Worm (Caenorhabditis elegans) whole organism, L3 larva: ENCODE results near the gene anmt-2.

Source experiments
- R02D3.7 ChIP-seq: fragments of 150-350 bp; optimal IDR thresholded peaks from 2 replicates; lab custom pipeline; 2014; ENCODE audit warnings: missing biosample characterization, missing genetic modification characterization
- ZK546.5 ChIP-seq: sonication (generic microtip); optimal IDR thresholded peaks from 2 replicates; lab custom pipeline; 2017; ENCODE audit warnings: missing biosample characterization, missing genetic modification characterization
- aly-2 ChIP-seq: fragments of 150-350 bp; optimal IDR thresholded peaks from 2 replicates; lab custom pipeline; 2014; ENCODE audit warnings: missing biosample characterization, missing genetic modification characterization
- ama-1 ChIP-seq: fragments of 150-350 bp; optimal IDR thresholded peaks from 2 replicates; lab custom pipeline; 2018
- ceh-16 ChIP-seq: sonication (generic microtip); optimal IDR thresholded peaks from 2 replicates; lab custom pipeline; 2017; ENCODE audit warnings: missing biosample characterization, missing genetic modification characterization
- ceh-28 ChIP-seq: fragments of 150-350 bp; optimal IDR thresholded peaks from 2 replicates; lab custom pipeline; 2014; ENCODE audit warnings: missing biosample characterization, missing genetic modification reagents, missing genetic modification characterization
- ceh-82 ChIP-seq: fragments of 150-350 bp; optimal IDR thresholded peaks from 2 replicates; lab custom pipeline; 2014; ENCODE audit warnings: missing biosample characterization, missing genetic modification characterization
- ceh-9 ChIP-seq: sonication (generic microtip); optimal IDR thresholded peaks from 2 replicates; lab custom pipeline; 2018; ENCODE audit warnings: missing biosample characterization, missing genetic modification characterization
- daf-12 ChIP-seq: fragments of 150-350 bp; optimal IDR thresholded peaks from 2 replicates; lab custom pipeline; 2014; ENCODE audit warnings: missing biosample characterization, missing genetic modification reagents, missing genetic modification characterization
- egl-27 ChIP-seq: sonication (generic microtip); optimal IDR thresholded peaks from 4 replicates; lab custom pipeline; 2017; ENCODE audit warnings: missing biosample characterization, missing genetic modification reagents, missing genetic modification characterization
- egl-5 ChIP-seq: fragments of 150-350 bp; optimal IDR thresholded peaks from 2 replicates; lab custom pipeline; 2017; ENCODE audit warnings: missing biosample characterization, missing genetic modification reagents, missing genetic modification characterization, inconsistent platforms
- elt-1 ChIP-seq: fragments of 150-350 bp; optimal IDR thresholded peaks from 2 replicates; lab custom pipeline; 2014; ENCODE audit warnings: missing biosample characterization, missing genetic modification characterization
- elt-2 ChIP-seq: sonication (generic microtip); optimal IDR thresholded peaks from 2 replicates; lab custom pipeline; 2016; ENCODE audit warnings: missing genetic modification reagents, mild to moderate bottlenecking, missing genetic modification characterization, missing compliant biosample characterization
- elt-3 ChIP-seq, 3 experiments: fragments of 150-350 bp in 1 of 3; sonication (generic microtip) in 2 of 3; optimal IDR thresholded peaks; 2 replicates in 2 of 3; 4 replicates in 1 of 3; lab custom pipeline; 2014 to 2017; ENCODE audit warnings: missing biosample characterization in 3 of 3, missing genetic modification characterization in 3 of 3
- eor-1 ChIP-seq, 2 experiments: fragments of 150-350 bp; optimal IDR thresholded peaks; 2 replicates each; lab custom pipeline; 2014 to 2018; ENCODE audit warnings: missing biosample characterization in 2 of 2, missing genetic modification characterization in 2 of 2
- fkh-10 ChIP-seq: sonication (generic microtip); optimal IDR thresholded peaks from 2 replicates; lab custom pipeline; 2017; ENCODE audit warnings: missing biosample characterization, missing genetic modification reagents, missing genetic modification characterization
- fkh-2 ChIP-seq: fragments of 150-350 bp; optimal IDR thresholded peaks from 2 replicates; lab custom pipeline; 2014; ENCODE audit warnings: missing biosample characterization, missing genetic modification reagents, missing genetic modification characterization
- fos-1 ChIP-seq: fragments of 150-350 bp; optimal IDR thresholded peaks from 2 replicates; lab custom pipeline; 2014; ENCODE audit warnings: missing biosample characterization, missing genetic modification characterization
- hmg-11 ChIP-seq: sonication (generic microtip); optimal IDR thresholded peaks from 2 replicates; lab custom pipeline; 2016; ENCODE audit warnings: missing genetic modification characterization, missing compliant biosample characterization
- jun-1 ChIP-seq: fragments of 150-350 bp; optimal IDR thresholded peaks from 2 replicates; lab custom pipeline; 2014; ENCODE audit warnings: missing biosample characterization, missing genetic modification reagents, missing genetic modification characterization
- lin-15B ChIP-seq: fragments of 150-350 bp; optimal IDR thresholded peaks from 2 replicates; lab custom pipeline; 2014; ENCODE audit warnings: missing biosample characterization, missing genetic modification characterization
- lin-39 ChIP-seq: fragments of 150-350 bp; optimal IDR thresholded peaks from 2 replicates; lab custom pipeline; 2018; ENCODE audit warnings: missing biosample characterization, missing genetic modification reagents, missing genetic modification characterization
- lsy-12 ChIP-seq: sonication (generic microtip); optimal IDR thresholded peaks from 2 replicates; lab custom pipeline; 2016; ENCODE audit warnings: mild to moderate bottlenecking, missing genetic modification characterization, missing compliant biosample characterization
- mdl-1 ChIP-seq: fragments of 150-350 bp; optimal IDR thresholded peaks from 2 replicates; lab custom pipeline; 2014; ENCODE audit warnings: missing biosample characterization, missing genetic modification characterization
- mml-1 ChIP-seq: fragments of 150-350 bp; sonication (generic microtip); optimal IDR thresholded peaks from 3 replicates; lab custom pipeline; 2014; ENCODE audit warnings: missing biosample characterization, missing genetic modification characterization
- nfya-1 ChIP-seq: sonication (generic microtip); optimal IDR thresholded peaks from 2 replicates; lab custom pipeline; 2017; ENCODE audit warnings: missing genetic modification characterization, mild to moderate bottlenecking, missing compliant biosample characterization, antibody characterized with exemption, moderate library complexity; ENCODE audit not compliant: insufficient read depth
- nhr-11 ChIP-seq: fragments of 150-350 bp; optimal IDR thresholded peaks from 2 replicates; lab custom pipeline; 2014; ENCODE audit warnings: missing biosample characterization, missing genetic modification characterization
- nhr-12 ChIP-seq: fragments of 150-350 bp; optimal IDR thresholded peaks from 2 replicates; lab custom pipeline; 2014; ENCODE audit warnings: missing biosample characterization, missing genetic modification characterization
- nhr-23 ChIP-seq: fragments of 150-350 bp; optimal IDR thresholded peaks from 2 replicates; lab custom pipeline; 2014; ENCODE audit warnings: missing biosample characterization, missing genetic modification reagents, missing genetic modification characterization
- nhr-237 ChIP-seq: fragments of 150-350 bp; optimal IDR thresholded peaks from 2 replicates; lab custom pipeline; 2014; ENCODE audit warnings: missing biosample characterization, missing genetic modification characterization
- nhr-25 ChIP-seq: sonication (generic microtip); optimal IDR thresholded peaks from 2 replicates; lab custom pipeline; 2017; ENCODE audit warnings: missing biosample characterization, missing genetic modification characterization
- nhr-28 ChIP-seq: fragments of 150-350 bp; optimal IDR thresholded peaks from 2 replicates; lab custom pipeline; 2014; ENCODE audit warnings: missing biosample characterization, missing genetic modification characterization
- nhr-43 ChIP-seq: sonication (generic microtip); optimal IDR thresholded peaks from 2 replicates; lab custom pipeline; 2016; ENCODE audit warnings: mild to moderate bottlenecking, missing genetic modification characterization, missing compliant biosample characterization; ENCODE audit not compliant: poor library complexity, severe bottlenecking
- nhr-67 ChIP-seq: fragments of 150-350 bp; optimal IDR thresholded peaks from 2 replicates; lab custom pipeline; 2014; ENCODE audit warnings: missing biosample characterization, missing genetic modification characterization
- nhr-76 ChIP-seq: fragments of 150-350 bp; sonication (generic microtip); optimal IDR thresholded peaks from 5 replicates; lab custom pipeline; 2014; ENCODE audit warnings: missing biosample characterization, missing genetic modification characterization
- nhr-77 ChIP-seq: fragments of 150-350 bp; optimal IDR thresholded peaks from 2 replicates; lab custom pipeline; 2014; ENCODE audit warnings: missing biosample characterization, missing genetic modification characterization
- pha-4 ChIP-seq: fragments of 150-350 bp; optimal IDR thresholded peaks from 2 replicates; lab custom pipeline; 2014; ENCODE audit warnings: missing biosample characterization, missing genetic modification reagents, missing genetic modification characterization
- pqm-1 ChIP-seq: fragments of 150-350 bp; optimal IDR thresholded peaks from 2 replicates; lab custom pipeline; 2017; ENCODE audit warnings: missing biosample characterization, missing genetic modification characterization, inconsistent platforms
- sea-2 ChIP-seq: fragments of 150-350 bp; sonication (generic microtip); optimal IDR thresholded peaks from 4 replicates; lab custom pipeline; 2014; ENCODE audit warnings: missing biosample characterization, missing genetic modification reagents, missing genetic modification characterization
- skn-1 ChIP-seq: fragments of 150-350 bp; optimal IDR thresholded peaks from 2 replicates; lab custom pipeline; 2014; ENCODE audit warnings: missing biosample characterization, missing genetic modification characterization
- snpc-4 ChIP-seq: fragments of 150-350 bp; optimal IDR thresholded peaks from 2 replicates; lab custom pipeline; 2014; ENCODE audit warnings: missing biosample characterization, missing genetic modification characterization
- tbx-2 ChIP-seq: sonication (generic microtip); optimal IDR thresholded peaks from 2 replicates; lab custom pipeline; 2016; ENCODE audit warnings: mild to moderate bottlenecking, missing genetic modification characterization, missing compliant biosample characterization
- unc-39 ChIP-seq: sonication (generic microtip); optimal IDR thresholded peaks from 4 replicates; lab custom pipeline; 2017; ENCODE audit warnings: missing biosample characterization, missing genetic modification characterization
- unc-62 ChIP-seq: fragments of 150-350 bp; sonication (generic microtip); optimal IDR thresholded peaks from 4 replicates; lab custom pipeline; 2014; ENCODE audit warnings: missing biosample characterization, missing genetic modification reagents, missing genetic modification characterization
- zag-1 ChIP-seq: fragments of 150-350 bp; optimal IDR thresholded peaks from 2 replicates; lab custom pipeline; 2014; ENCODE audit warnings: missing biosample characterization, missing genetic modification characterization
- ztf-11 ChIP-seq: fragments of 150-350 bp; optimal IDR thresholded peaks from 2 replicates; lab custom pipeline; 2014; ENCODE audit warnings: missing biosample characterization, missing genetic modification characterization
- ztf-4 ChIP-seq: fragments of 150-350 bp; optimal IDR thresholded peaks from 2 replicates; lab custom pipeline; 2014; ENCODE audit warnings: missing biosample characterization, missing genetic modification characterization

The anmt-2 gene

ce11 chrIII:6145309-6145708, 12.2 kb downstream of the anmt-2 start:
- no peak for TF ChIP-seq ZK546.5 (tag; lab: Kevin White, UChicago)
- no peak for TF ChIP-seq ceh-16 (tag; lab: Kevin White, UChicago)
- TF ChIP-seq elt-2 (tag; lab: Kevin White, UChicago), result peak; percentile 42
- no peak for TF ChIP-seq skn-1 (tag; lab: Kevin White, UChicago)
- no peak for TF ChIP-seq aly-2 (tag; lab: Kevin White, UChicago)
- TF ChIP-seq nhr-76 (tag; lab: Kevin White, UChicago), result no peak
- no peak for TF ChIP-seq lsy-12
- peak; percentile 24 for TF ChIP-seq jun-1 (tag; lab: Kevin White, UChicago)
- no peak for TF ChIP-seq nfya-1 (tag; lab: Kevin White, UChicago)
- no peak for TF ChIP-seq daf-12
- no peak for TF ChIP-seq mml-1 (tag; lab: Kevin White, UChicago)
- TF ChIP-seq lin-15B (tag; lab: Kevin White, UChicago), result no peak
- no peak for TF ChIP-seq egl-27
- TF ChIP-seq snpc-4 (tag; lab: Kevin White, UChicago), result no peak
- TF ChIP-seq fkh-10 (GFP tag; lab: Kevin White, UChicago), result no peak
- no peak for TF ChIP-seq nhr-28 (tag; lab: Kevin White, UChicago)
- TF ChIP-seq nhr-43 (tag; lab: Kevin White, UChicago), result peak; percentile 72
- TF ChIP-seq nhr-12 (tag; lab: Kevin White, UChicago), result no peak
- TF ChIP-seq pha-4 (tag; lab: Kevin White, UChicago), result no peak
- TF ChIP-seq nhr-237, result no peak
- no peak for TF ChIP-seq lin-39
- TF ChIP-seq sea-2, result no peak
- TF ChIP-seq ztf-4 (tag; lab: Kevin White, UChicago), result no peak
- TF ChIP-seq nhr-67 (tag; lab: Kevin White, UChicago), result no peak
- TF ChIP-seq tbx-2 (tag; lab: Kevin White, UChicago), result no peak
- no peak for TF ChIP-seq pqm-1 (tag; lab: Kevin White, UChicago)
- no peak for TF ChIP-seq ceh-9 (tag; lab: Kevin White, UChicago)
- TF ChIP-seq nhr-23 (tag; lab: Kevin White, UChicago), result peak; percentile 82
- TF ChIP-seq fkh-2 (tag; lab: Kevin White, UChicago), result no peak
- no peak for TF ChIP-seq elt-1
- TF ChIP-seq unc-62 (GFP tag; lab: Kevin White, UChicago), result no peak
- TF ChIP-seq nhr-25 (tag; lab: Kevin White, UChicago), result peak; percentile 49
- TF ChIP-seq mdl-1 (tag; lab: Kevin White, UChicago), result no peak
- TF ChIP-seq nhr-11 (tag; lab: Kevin White, UChicago), result no peak
- peak in 1 of 3 experiments; percentile 30 for TF ChIP-seq elt-3 (tag; optimal IDR thresholded peaks at IDR 0.05; lab: Kevin White, UChicago)
- TF ChIP-seq hmg-11 (tag; lab: Kevin White, UChicago), result no peak
- no peak for TF ChIP-seq egl-5
- TF ChIP-seq eor-1 (tag; optimal IDR thresholded peaks at IDR 0.05; lab: Kevin White, UChicago), result no peak
- TF ChIP-seq unc-39 (tag; lab: Kevin White, UChicago), result no peak
- no peak for TF ChIP-seq ceh-82
- no peak for TF ChIP-seq nhr-77
- no peak for TF ChIP-seq ceh-28 (tag; lab: Kevin White, UChicago)
- no peak for TF ChIP-seq R02D3.7
- TF ChIP-seq ama-1 (lab: Kevin White, UChicago), result peak; percentile 6
- no peak for TF ChIP-seq zag-1 (tag; lab: Kevin White, UChicago)
- TF ChIP-seq fos-1, result no peak
- TF ChIP-seq ztf-11 (tag; lab: Kevin White, UChicago), result no peak
